Worm (Caenorhabditis elegans) whole organism, L1 larva: Measurements from ENCODE around the gene srh-87.

ENCODE experiments used
- Y116A8C.19 ChIP-seq: sonication (generic microtip); optimal IDR thresholded peaks from 2 replicates; lab custom pipeline; 2016; ENCODE audit warnings: missing compliant biosample characterization, missing genetic modification characterization, borderline replicate concordance
- ceh-82 ChIP-seq, 3 experiments: fragments of 150-350 bp in 1 of 3; sonication (generic microtip) in 2 of 3; optimal IDR thresholded peaks; 2 replicates each; lab custom pipeline; 2014 to 2017; ENCODE audit warnings: missing biosample characterization in 3 of 3, missing genetic modification characterization in 3 of 3
- dsc-1 ChIP-seq: sonication (generic microtip); optimal IDR thresholded peaks from 2 replicates; lab custom pipeline; 2016; ENCODE audit warnings: mild to moderate bottlenecking, missing genetic modification characterization, missing compliant biosample characterization
- efl-1 ChIP-seq, 4 experiments: fragments of 150-350 bp; optimal IDR thresholded peaks in 3 of 4; peaks in 1 of 4; 1 replicate in 1 of 4; 2 replicates in 3 of 4; lab custom pipeline; 2014; ENCODE audit warnings: missing biosample characterization in 2 of 4, missing genetic modification characterization in 2 of 4, missing genetic modification reagents in 2 of 4
- elt-2 ChIP-seq: sonication (generic microtip); optimal IDR thresholded peaks from 2 replicates; lab custom pipeline; 2016; ENCODE audit warnings: missing genetic modification characterization, mild to moderate bottlenecking, inconsistent platforms, missing compliant biosample characterization, missing genetic modification reagents
- grh-1 ChIP-seq: fragments of 200-800 bp; sonication (Bioruptor generic); IDR thresholded peaks from 2 replicates; pipeline ENCODE4 v1.3.6; 2022; ENCODE audit warnings: missing genetic modification reagents, missing genetic modification characterization, missing compliant biosample characterization
- hpl-2 ChIP-seq: fragments of 150-350 bp; optimal IDR thresholded peaks from 2 replicates; lab custom pipeline; 2014; ENCODE audit warnings: missing biosample characterization, missing genetic modification reagents, missing genetic modification characterization
- irx-1 ChIP-seq: sonication (generic microtip); optimal IDR thresholded peaks from 2 replicates; lab custom pipeline; 2016; ENCODE audit warnings: missing genetic modification characterization, missing compliant biosample characterization
- isw-1 ChIP-seq: fragments of 200-800 bp; sonication (Bioruptor generic); IDR thresholded peaks from 2 replicates; pipeline ENCODE4 v1.3.6; 2022; ENCODE audit warnings: missing genetic modification characterization, missing compliant biosample characterization
- jun-1 ChIP-seq: fragments of 150-350 bp; optimal IDR thresholded peaks from 2 replicates; lab custom pipeline; 2014; ENCODE audit warnings: missing biosample characterization, missing genetic modification reagents, missing genetic modification characterization
- lin-13 ChIP-seq: fragments of 150-350 bp; optimal IDR thresholded peaks from 2 replicates; lab custom pipeline; 2014; ENCODE audit warnings: missing biosample characterization, missing genetic modification reagents, missing genetic modification characterization
- lin-14 ChIP-seq: fragments of 200-800 bp; sonication (Bioruptor generic); optimal IDR thresholded peaks from 2 replicates; lab custom pipeline; 2018; ENCODE audit warnings: mild to moderate bottlenecking, missing genetic modification characterization, moderate library complexity, missing compliant biosample characterization
- lin-15B ChIP-seq: fragments of 150-350 bp; sonication (generic microtip); optimal IDR thresholded peaks from 3 replicates; lab custom pipeline; 2014; ENCODE audit warnings: missing biosample characterization, missing genetic modification characterization
- lir-3 ChIP-seq: sonication (generic microtip); optimal IDR thresholded peaks from 2 replicates; lab custom pipeline; 2016; ENCODE audit warnings: mild to moderate bottlenecking, missing genetic modification characterization, moderate library complexity, missing compliant biosample characterization; ENCODE audit not compliant: poor library complexity
- lsy-2 ChIP-seq, 2 experiments: fragments of 150-350 bp; optimal IDR thresholded peaks; 2 replicates each; lab custom pipeline; 2014; ENCODE audit warnings: missing biosample characterization in 2 of 2, missing genetic modification characterization in 2 of 2
- mdl-1 ChIP-seq, 2 experiments: fragments of 150-350 bp; optimal IDR thresholded peaks; 2 replicates each; lab custom pipeline; 2014 to 2017; ENCODE audit warnings: missing biosample characterization in 2 of 2, missing genetic modification characterization in 2 of 2, inconsistent platforms in 1 of 2
- mef-2 ChIP-seq: fragments of 150-350 bp; optimal IDR thresholded peaks from 2 replicates; lab custom pipeline; 2014; ENCODE audit warnings: missing biosample characterization, missing genetic modification characterization
- nhr-11 ChIP-seq: fragments of 150-350 bp; optimal IDR thresholded peaks from 2 replicates; lab custom pipeline; 2014; ENCODE audit warnings: missing biosample characterization, missing genetic modification characterization
- nhr-19 ChIP-seq: fragments of 200-800 bp; sonication (Bioruptor generic); conservative IDR thresholded peaks from 2 replicates; pipeline ENCODE4 v1.3.6; 2022; ENCODE audit warnings: missing genetic modification characterization, missing compliant biosample characterization
- nhr-20 ChIP-seq: sonication (generic microtip); optimal IDR thresholded peaks from 2 replicates; lab custom pipeline; 2016; ENCODE audit warnings: mild to moderate bottlenecking, missing genetic modification characterization, missing compliant biosample characterization
- nhr-28 ChIP-seq: fragments of 150-350 bp; optimal IDR thresholded peaks from 2 replicates; lab custom pipeline; 2014; ENCODE audit warnings: missing biosample characterization, missing genetic modification characterization
- nhr-71 ChIP-seq: sonication (generic microtip); optimal IDR thresholded peaks from 2 replicates; lab custom pipeline; 2016; ENCODE audit warnings: mild to moderate bottlenecking, missing genetic modification characterization, moderate library complexity, missing compliant biosample characterization
- nhr-84 ChIP-seq: sonication (generic microtip); optimal IDR thresholded peaks from 2 replicates; lab custom pipeline; 2017; ENCODE audit warnings: missing biosample characterization, missing genetic modification characterization
- nhr-85 ChIP-seq: sonication (generic microtip); peaks from one replicate; lab custom pipeline; 2016; ENCODE audit warnings: missing genetic modification characterization, inconsistent platforms, missing compliant biosample characterization
- nhr-90 ChIP-seq: sonication (generic microtip); optimal IDR thresholded peaks from 2 replicates; lab custom pipeline; 2016; ENCODE audit warnings: mild to moderate bottlenecking, missing genetic modification characterization, missing compliant biosample characterization; ENCODE audit not compliant: poor library complexity
- pqm-1 ChIP-seq: sonication (generic microtip); optimal IDR thresholded peaks from 3 replicates; lab custom pipeline; 2017; ENCODE audit warnings: missing biosample characterization, missing genetic modification characterization
- snpc-4 ChIP-seq: fragments of 150-350 bp; optimal IDR thresholded peaks from 2 replicates; lab custom pipeline; 2014; ENCODE audit warnings: missing biosample characterization, missing genetic modification characterization
- sup-37 ChIP-seq: fragments of 200-800 bp; sonication (Bioruptor generic); optimal IDR thresholded peaks from 2 replicates; lab custom pipeline; 2018; ENCODE audit warnings: mild to moderate bottlenecking, missing genetic modification characterization, missing compliant biosample characterization
- tlp-1 ChIP-seq: fragments of 150-350 bp; optimal IDR thresholded peaks from 2 replicates; lab custom pipeline; 2014; ENCODE audit warnings: missing biosample characterization, missing genetic modification characterization
- unc-130 ChIP-seq: fragments of 150-350 bp; optimal IDR thresholded peaks from 2 replicates; lab custom pipeline; 2017; ENCODE audit warnings: missing biosample characterization, missing genetic modification characterization, inconsistent platforms
- unc-30 ChIP-seq: sonication (generic microtip); optimal IDR thresholded peaks from 2 replicates; lab custom pipeline; 2017; ENCODE audit warnings: missing biosample characterization, missing genetic modification characterization
- unc-98 ChIP-seq: fragments of 200-800 bp; sonication (Bioruptor generic); IDR thresholded peaks from 2 replicates; pipeline ENCODE4 v1.3.6; 2022; ENCODE audit warnings: missing genetic modification characterization, missing compliant biosample characterization
- ztf-11 ChIP-seq, 2 experiments: sonication (generic microtip); optimal IDR thresholded peaks; 2 replicates each; lab custom pipeline; 2016 to 2017; ENCODE audit warnings: missing genetic modification characterization in 2 of 2, missing biosample characterization in 1 of 2, missing compliant biosample characterization in 1 of 2

srh-87 gene

DNA sequence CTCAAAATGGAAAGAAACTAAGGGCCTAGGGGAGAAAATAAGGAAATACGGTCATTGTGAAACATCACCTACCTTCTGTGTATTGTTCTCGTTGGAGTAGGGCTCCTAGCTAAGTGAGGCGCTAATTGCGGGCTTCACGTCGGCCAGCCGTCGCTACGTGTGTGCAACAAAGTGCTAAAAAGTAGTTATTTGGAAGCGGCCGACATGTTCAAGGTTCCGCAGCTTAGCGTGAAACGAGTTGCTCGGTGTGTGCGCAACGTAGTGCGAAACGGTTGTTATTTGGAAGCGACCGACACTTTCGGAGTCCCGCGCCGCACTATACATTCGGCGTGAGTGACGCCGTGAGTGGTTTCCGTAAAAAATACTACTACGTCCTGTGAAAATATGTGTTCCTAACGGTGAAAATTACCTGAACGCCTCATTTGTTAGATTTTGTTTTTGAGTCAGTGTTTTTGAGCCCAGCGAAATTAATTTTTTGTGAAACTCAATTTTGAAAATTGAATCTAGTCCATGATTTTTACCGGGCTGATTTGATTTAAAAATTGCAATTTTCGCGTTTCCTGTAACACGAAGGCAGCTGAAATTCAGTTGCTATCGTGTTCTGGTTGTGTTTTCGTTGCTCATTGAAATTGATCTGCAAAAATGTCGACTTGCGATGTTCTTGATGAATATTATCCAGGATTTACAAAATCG lies 26.0 kb upstream of the srh-87 start, which contains the start of gene srw-129:
Gene srw-129 (plus strand): TSS at position 643 of the 693 bp plus-strand sequence.
- TF ChIP-seq Y116A8C.19 (tag; lab: Kevin White, UChicago): no peak
- no peak for TF ChIP-seq nhr-84 (tag; lab: Kevin White, UChicago)
- TF ChIP-seq mdl-1 (tag; optimal IDR thresholded peaks at IDR 0.05; lab: Kevin White, UChicago): no peak
- TF ChIP-seq nhr-19 (GFP tag; lab: Robert Waterston, UW): no peak
- TF ChIP-seq nhr-20: no peak
- TF ChIP-seq tlp-1: no peak
- no peak for TF ChIP-seq grh-1 (GFP tag; lab: Robert Waterston, UW)
- TF ChIP-seq nhr-85: no peak
- TF ChIP-seq irx-1 (tag; lab: Kevin White, UChicago): no peak
- TF ChIP-seq unc-98 (GFP tag; lab: Robert Waterston, UW): no peak
- TF ChIP-seq elt-2 (tag; lab: Kevin White, UChicago): no peak
- TF ChIP-seq pqm-1 (tag; lab: Kevin White, UChicago): no peak

- TF ChIP-seq nhr-90 (no peak), dsc-1 (tag; lab: Kevin White, UChicago) (no peak), nhr-19 (GFP tag; lab: Robert Waterston, UW) (no peak), isw-1 (GFP tag; lab: Robert Waterston, UW) (no peak), lin-15B (no peak), ceh-82 (tag; optimal IDR thresholded peaks at IDR 0.05; lab: Kevin White, UChicago) (no peak), snpc-4 (tag; lab: Kevin White, UChicago) (no peak), lin-14 (GFP tag; lab: Kevin White, UChicago) (no peak), Y116A8C.19 (tag; lab: Kevin White, UChicago) (no peak), lir-3 (no peak), hpl-2 (GFP tag; lab: Kevin White, UChicago) (no peak), unc-30 (tag; lab: Kevin White, UChicago) (no peak)
Observed at ce11 chrV:2964786-2965185, 19.3 kb upstream of the srh-87 start, which contains the start of gene srh-88. Gene srh-88, minus strand, starts transcription at chrV:2964886.

ce11 chrV:2962960-2963359 lies 17.5 kb upstream of the srh-87 start, which contains the start of gene srw-138:
Gene srw-138, minus strand, starts transcription at chrV:2963060.
- TF ChIP-seq hpl-2 (GFP tag; lab: Kevin White, UChicago) (no peak), nhr-84 (tag; lab: Kevin White, UChicago) (no peak), nhr-71 (tag; lab: Kevin White, UChicago) (no peak), lsy-2 (tag; optimal IDR thresholded peaks at IDR 0.05; lab: Kevin White, UChicago) (no peak)
- TF ChIP-seq, all 84 proteins: peak for 0

ce11 chrV:2960894-2961293 lies 15.4 kb upstream of the srh-87 start, which contains the start of gene srw-144:
Gene srw-144, minus strand, starts transcription at chrV:2960994.
- TF ChIP-seq efl-1 (optimal IDR thresholded peaks at IDR 0.05; lab: Kevin White, UChicago): no peak
- peak in 1 of 2 experiments; percentile 5 for TF ChIP-seq efl-1 (GFP tag; optimal IDR thresholded peaks at IDR 0.05 in 1 of 2; lab: Kevin White, UChicago)
- no peak for TF ChIP-seq lin-13 (GFP tag; lab: Kevin White, UChicago)
- TF ChIP-seq mef-2 (tag; lab: Kevin White, UChicago): no peak
- TF ChIP-seq jun-1 (tag; lab: Kevin White, UChicago): no peak
- TF ChIP-seq nhr-28 (tag; lab: Kevin White, UChicago): no peak

DNA sequence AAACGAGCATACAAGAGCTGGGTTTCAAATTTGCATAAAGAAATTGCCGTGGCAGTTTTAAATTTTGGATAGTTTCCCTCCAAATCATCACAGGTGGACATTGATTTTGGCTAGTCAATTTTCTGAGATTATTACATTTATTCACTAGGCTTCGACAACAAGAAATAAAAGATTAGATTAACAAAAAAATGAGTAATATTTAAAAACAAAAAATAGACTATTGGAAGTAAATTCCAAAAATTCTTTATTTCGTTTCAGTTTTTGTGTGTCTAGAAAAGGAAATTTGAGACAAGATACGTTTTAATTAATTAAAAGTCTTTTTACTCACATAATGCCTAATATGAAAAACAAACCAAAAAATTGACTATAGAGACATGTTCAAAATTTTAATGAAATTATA lies 12.7 kb upstream of the srh-87 start, which contains the start of gene srw-142:
Gene srw-142 (minus strand): TSS at position 101 of the 400 bp plus-strand sequence.
- TF ChIP-seq sup-37 (GFP tag; lab: Kevin White, UChicago) (no peak), nhr-20 (no peak), ztf-11 (tag; optimal IDR thresholded peaks at IDR 0.05; lab: Kevin White, UChicago) (no peak), unc-130 (tag; lab: Kevin White, UChicago) (no peak), nhr-11 (no peak)
- TF ChIP-seq, all 84 proteins: peak for 0
